Worm (Caenorhabditis elegans): Measurements from ENCODE around the gene R05A10.6.

- TF ChIP-seq unc-39 (tag; optimal IDR thresholded peaks at IDR 0.05) (no peak), nhr-12 (tag; optimal IDR thresholded peaks at IDR 0.05) (no peak), pha-4 (tag; optimal IDR thresholded peaks at IDR 0.05) (no peak), elt-1 (tag; optimal IDR thresholded peaks at IDR 0.05; ENCODE audit: borderline replicate concordance, insufficient read depth) (no peak), unc-120 (tag; optimal IDR thresholded peaks at IDR 0.05; ENCODE audit: poor library complexity, severe bottlenecking) (no peak), blmp-1 (tag; optimal IDR thresholded peaks at IDR 0.05) (no peak), nhr-76 (tag; optimal IDR thresholded peaks at IDR 0.05) (no peak), ces-1 (GFP tag; optimal IDR thresholded peaks at IDR 0.05) (no peak), unc-62 (GFP tag; optimal IDR thresholded peaks at IDR 0.05) (no peak), lin-32 (GFP tag; optimal IDR thresholded peaks at IDR 0.05) (no peak)
These were observed 37.6 kb downstream of the R05A10.6 start, which contains the start of gene F02H6.3 for ce11 chrIV:14203162-14203561.
